Worm (Caenorhabditis elegans): Measurements from ENCODE around the gene uso-1.
"Not testable (repeated sequence)": the region's sequence is repeated elsewhere in the genome, so short reads cannot be mapped to it uniquely, and the experiment has no call there.

Gene uso-1

DNA sequence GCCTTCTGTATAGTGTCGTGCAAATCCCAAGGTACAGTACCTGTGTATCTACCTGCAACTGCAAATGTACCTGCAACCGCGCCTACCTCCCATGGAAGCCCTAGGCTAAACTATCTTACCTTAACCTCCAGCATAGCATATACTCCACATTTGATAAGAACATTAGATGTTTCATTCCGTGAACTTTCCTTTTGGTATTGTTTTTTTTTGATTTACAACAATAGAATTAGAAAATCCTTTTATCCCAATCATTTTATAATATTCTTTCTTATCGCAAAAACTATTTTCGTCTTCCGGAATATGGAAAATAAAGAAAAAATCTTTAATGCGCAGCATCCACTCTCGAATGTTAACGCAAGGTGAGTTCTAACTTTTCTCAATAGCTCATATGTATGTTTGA, 19.5 kb upstream of the uso-1 start, which contains the start of gene Y38H8A.2:
Gene Y38H8A.2, plus strand, starts transcription at position 301 of the 400 bp plus-strand sequence.
- TF ChIP-seq egl-5 (tag; optimal IDR thresholded peaks at IDR 0.05) (no peak), skn-1 (tag; optimal IDR thresholded peaks at IDR 0.05) (no peak), eor-1 (tag; optimal IDR thresholded peaks at IDR 0.05) (no peak)

DNA sequence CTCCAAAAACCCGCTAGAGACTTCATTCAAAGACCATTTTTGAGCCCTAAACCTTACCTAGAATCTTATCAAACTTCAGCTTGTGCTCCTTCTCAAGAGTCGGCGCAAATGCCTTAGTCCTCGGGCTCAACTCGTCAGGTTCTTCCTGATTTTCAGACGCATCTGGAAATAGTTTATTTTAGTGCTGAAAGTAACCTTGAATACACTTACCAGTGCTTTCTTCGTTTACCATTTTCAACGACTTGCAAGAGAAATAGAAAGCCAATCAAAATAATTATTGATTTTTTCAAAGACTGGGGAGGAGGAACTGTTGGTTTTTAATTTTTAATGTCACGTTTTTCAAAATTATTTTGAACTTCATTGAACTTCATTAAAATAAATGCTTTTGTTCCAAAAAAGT, 17.4 kb upstream of the uso-1 start, which contains the start of the genes ttbk-8.1 and Y38H8A.4:
Gene ttbk-8.1, plus strand, starts transcription at position 301 of the 400 bp plus-strand sequence.
Gene Y38H8A.4, minus strand, starts transcription at position 366 of the 400 bp plus-strand sequence.
- TF ChIP-seq ceh-9 (tag; optimal IDR thresholded peaks at IDR 0.05) (no peak), lin-15B (tag; optimal IDR thresholded peaks at IDR 0.05) (no peak), nhr-25 (tag; optimal IDR thresholded peaks at IDR 0.05) (no peak), ceh-16 (tag; optimal IDR thresholded peaks at IDR 0.05) (no peak), nhr-237 (tag; optimal IDR thresholded peaks at IDR 0.05) (no peak), lsy-12 (tag; optimal IDR thresholded peaks at IDR 0.05) (no peak), nhr-43 (tag; optimal IDR thresholded peaks at IDR 0.05; ENCODE audit: poor library complexity, severe bottlenecking) (no peak), eor-1 (tag; optimal IDR thresholded peaks at IDR 0.05) (no peak), skn-1 (tag; optimal IDR thresholded peaks at IDR 0.05) (no peak)

- TF ChIP-seq mdl-1 (tag; optimal IDR thresholded peaks at IDR 0.05) (no peak), elt-2 (tag; optimal IDR thresholded peaks at IDR 0.05) (no peak), pqm-1 (tag; optimal IDR thresholded peaks at IDR 0.05) (no peak)
These were observed 11.2 kb upstream of the uso-1 start, which contains the start of gene fezf-1 for ce11 chrIV:13465797-13466196. fezf-1 (plus strand) TSS chrIV:13466097.

DNA sequence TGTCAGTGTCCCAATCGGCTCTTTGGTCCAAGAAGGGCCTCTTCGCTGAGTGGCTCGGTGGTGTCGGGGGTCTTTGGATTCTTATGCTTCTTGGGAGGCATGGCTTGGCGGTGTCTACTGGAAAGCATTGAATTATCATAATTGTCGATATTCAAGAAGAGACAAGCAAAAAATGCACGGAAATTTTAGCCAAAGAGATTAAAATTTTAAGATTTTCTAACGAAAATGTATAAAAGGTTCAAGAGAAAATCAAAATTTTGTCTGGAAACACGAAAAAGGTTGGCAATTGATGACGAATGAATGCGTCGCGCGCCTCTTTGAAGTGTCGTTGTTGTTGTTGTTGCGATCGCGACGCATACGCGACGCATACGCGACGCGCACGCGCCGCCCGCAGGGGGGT, 6.3 kb upstream of the uso-1 start, which contains the start of gene Y38H8A.12:
Gene Y38H8A.12, minus strand, starts transcription at position 101 of the 400 bp plus-strand sequence.
- TF ChIP-seq hmg-11 (tag; optimal IDR thresholded peaks at IDR 0.05) (no peak), skn-1 (tag; optimal IDR thresholded peaks at IDR 0.05) (no peak), snpc-4 (tag; optimal IDR thresholded peaks at IDR 0.05) (no peak), mml-1 (tag; optimal IDR thresholded peaks at IDR 0.05) (no peak), nhr-11 (tag; optimal IDR thresholded peaks at IDR 0.05) (no peak), nfya-1 (tag; optimal IDR thresholded peaks at IDR 0.05; ENCODE audit: insufficient read depth) (no peak), egl-5 (tag; optimal IDR thresholded peaks at IDR 0.05) (no peak), ceh-82 (tag; optimal IDR thresholded peaks at IDR 0.05) (no peak)

ce11 chrIV:13458237-13458636, 3.6 kb upstream of the uso-1 start:
- TF ChIP-seq fkh-10 (GFP tag; optimal IDR thresholded peaks at IDR 0.05), result no peak
- no peak for TF ChIP-seq aly-2 (tag; optimal IDR thresholded peaks at IDR 0.05)
- no peak for TF ChIP-seq nhr-28 (tag; optimal IDR thresholded peaks at IDR 0.05)
- TF ChIP-seq fos-1 (tag; optimal IDR thresholded peaks at IDR 0.05), result no peak
- no peak for TF ChIP-seq sea-2 (GFP tag; optimal IDR thresholded peaks at IDR 0.05)
- no peak for TF ChIP-seq unc-39 (tag; optimal IDR thresholded peaks at IDR 0.05)
- no peak for TF ChIP-seq pqm-1 (tag; optimal IDR thresholded peaks at IDR 0.05)
- no peak for TF ChIP-seq lsy-12 (tag; optimal IDR thresholded peaks at IDR 0.05)
- TF ChIP-seq ama-1 (optimal IDR thresholded peaks at IDR 0.05), result no peak

- no peak for TF ChIP-seq lsy-12 (tag; optimal IDR thresholded peaks at IDR 0.05)
- no peak for TF ChIP-seq skn-1 (tag; optimal IDR thresholded peaks at IDR 0.05)
- TF ChIP-seq lin-15B (tag; optimal IDR thresholded peaks at IDR 0.05), result no peak
- TF ChIP-seq daf-12 (tag; optimal IDR thresholded peaks at IDR 0.05), result no peak
- TF ChIP-seq jun-1 (tag; optimal IDR thresholded peaks at IDR 0.05), result no peak
These were observed 2.3 kb upstream of the uso-1 start for ce11 chrIV:13456893-13457292.

- not testable (repeated sequence) for TF ChIP-seq fos-1 (tag; optimal IDR thresholded peaks at IDR 0.05); nfya-1 (tag; optimal IDR thresholded peaks at IDR 0.05; ENCODE audit: insufficient read depth); zag-1 (tag; optimal IDR thresholded peaks at IDR 0.05)
These were observed 602 bp upstream of the uso-1 start, which contains the start of gene Y38H8A.7 for ce11 chrIV:13455200-13455599. Y38H8A.7 (plus strand) TSS chrIV:13455500.

All from whole organism, L3 larva.